Worm (Caenorhabditis elegans) whole organism, mixed stage, embryonic: ENCODE data around the gene lmd-4.

ENCODE experiments used
- M03D4.4 ChIP-seq: sonication (generic microtip); optimal IDR thresholded peaks from 2 replicates; lab custom pipeline; 2017; ENCODE audit warnings: mild to moderate bottlenecking, missing genetic modification characterization, missing compliant biosample characterization
- bed-3 ChIP-seq: fragments of 200-800 bp; sonication (Bioruptor generic); optimal IDR thresholded peaks from 3 replicates; lab custom pipeline; 2018; ENCODE audit warnings: mild to moderate bottlenecking, missing genetic modification characterization, moderate library complexity, missing compliant biosample characterization
- blmp-1 ChIP-seq: fragments of 150-350 bp; optimal IDR thresholded peaks from 2 replicates; lab custom pipeline; 2014; ENCODE audit warnings: missing biosample characterization, missing genetic modification characterization
- ceh-39 ChIP-seq: fragments of 150-350 bp; optimal IDR thresholded peaks from 2 replicates; lab custom pipeline; 2014; ENCODE audit warnings: missing biosample characterization, missing genetic modification characterization
- ceh-43 ChIP-seq: fragments of 200-800 bp; sonication (Bioruptor generic); optimal IDR thresholded peaks from 2 replicates; lab custom pipeline; 2018; ENCODE audit warnings: mild to moderate bottlenecking, missing genetic modification characterization, moderate library complexity, missing compliant biosample characterization
- ces-1 ChIP-seq: fragments of 150-350 bp; optimal IDR thresholded peaks from 2 replicates; lab custom pipeline; 2014; ENCODE audit warnings: missing biosample characterization, missing genetic modification reagents, missing genetic modification characterization
- cnd-1 ChIP-seq: fragments of 200-800 bp; sonication (Bioruptor generic); optimal IDR thresholded peaks from 2 replicates; lab custom pipeline; 2018; ENCODE audit warnings: mild to moderate bottlenecking, missing genetic modification characterization, missing compliant biosample characterization
- drap-1 ChIP-seq: fragments of 200-800 bp; sonication (Bioruptor generic); optimal IDR thresholded peaks from 3 replicates; lab custom pipeline; 2018; ENCODE audit warnings: mild to moderate bottlenecking, missing genetic modification characterization, missing compliant biosample characterization
- elt-1 ChIP-seq: sonication (generic microtip); optimal IDR thresholded peaks from 2 replicates; lab custom pipeline; 2017; ENCODE audit warnings: missing genetic modification characterization, mild to moderate bottlenecking, missing compliant biosample characterization, antibody characterized with exemption, moderate library complexity, borderline replicate concordance; ENCODE audit not compliant: insufficient read depth
- elt-3 ChIP-seq: fragments of 150-350 bp; optimal IDR thresholded peaks from 2 replicates; lab custom pipeline; 2014; ENCODE audit warnings: missing biosample characterization, missing genetic modification characterization
- hlh-1 ChIP-seq: fragments of 150-350 bp; optimal IDR thresholded peaks from 2 replicates; lab custom pipeline; 2014; ENCODE audit warnings: missing biosample characterization, missing genetic modification reagents, missing genetic modification characterization
- lin-13 ChIP-seq: fragments of 150-350 bp; optimal IDR thresholded peaks from 2 replicates; lab custom pipeline; 2014; ENCODE audit warnings: missing biosample characterization, missing genetic modification characterization
- lin-32 ChIP-seq: fragments of 200-800 bp; sonication (Bioruptor generic); optimal IDR thresholded peaks from 2 replicates; lab custom pipeline; 2018; ENCODE audit warnings: mild to moderate bottlenecking, missing genetic modification characterization, missing compliant biosample characterization
- lsy-2 ChIP-seq: fragments of 150-350 bp; optimal IDR thresholded peaks from 2 replicates; lab custom pipeline; 2014; ENCODE audit warnings: missing biosample characterization, missing genetic modification characterization
- mab-5 ChIP-seq: fragments of 150-350 bp; optimal IDR thresholded peaks from 2 replicates; lab custom pipeline; 2014; ENCODE audit warnings: missing biosample characterization, missing genetic modification characterization
- mep-1 ChIP-seq: fragments of 150-350 bp; optimal IDR thresholded peaks from 2 replicates; lab custom pipeline; 2017; ENCODE audit warnings: missing biosample characterization, missing genetic modification reagents, missing genetic modification characterization, inconsistent platforms
- mls-2 ChIP-seq: sonication (generic microtip); optimal IDR thresholded peaks from 2 replicates; lab custom pipeline; 2016; ENCODE audit warnings: mild to moderate bottlenecking, missing genetic modification characterization, moderate library complexity, missing compliant biosample characterization
- nhr-2 ChIP-seq: fragments of 150-350 bp; optimal IDR thresholded peaks from 2 replicates; lab custom pipeline; 2014; ENCODE audit warnings: missing biosample characterization, missing genetic modification characterization
- nhr-28 ChIP-seq: fragments of 150-350 bp; optimal IDR thresholded peaks from 2 replicates; lab custom pipeline; 2014; ENCODE audit warnings: missing biosample characterization, missing genetic modification characterization
- nhr-76 ChIP-seq: sonication (generic microtip); optimal IDR thresholded peaks from 2 replicates; lab custom pipeline; 2017; ENCODE audit warnings: missing biosample characterization, missing genetic modification characterization
- pha-4 ChIP-seq: fragments of 150-350 bp; optimal IDR thresholded peaks from 2 replicates; lab custom pipeline; 2018; ENCODE audit warnings: missing biosample characterization, missing genetic modification reagents, missing genetic modification characterization
- sem-2 ChIP-seq: fragments of 200-800 bp; sonication (Bioruptor generic); optimal IDR thresholded peaks from 2 replicates; lab custom pipeline; 2018; ENCODE audit warnings: mild to moderate bottlenecking, missing genetic modification characterization, missing compliant biosample characterization
- snpc-4 ChIP-seq: fragments of 150-350 bp; optimal IDR thresholded peaks from 2 replicates; lab custom pipeline; 2014; ENCODE audit warnings: missing biosample characterization, missing genetic modification characterization
- tbx-8 ChIP-seq: fragments of 200-800 bp; sonication (Bioruptor generic); optimal IDR thresholded peaks from 2 replicates; lab custom pipeline; 2018; ENCODE audit warnings: mild to moderate bottlenecking, missing genetic modification characterization, moderate library complexity, missing compliant biosample characterization
- unc-120 ChIP-seq: sonication (generic microtip); optimal IDR thresholded peaks from 2 replicates; lab custom pipeline; 2017; ENCODE audit warnings: missing genetic modification characterization, missing compliant biosample characterization; ENCODE audit not compliant: poor library complexity, severe bottlenecking
- unc-39 ChIP-seq: fragments of 150-350 bp; optimal IDR thresholded peaks from 2 replicates; lab custom pipeline; 2014; ENCODE audit warnings: missing biosample characterization, missing genetic modification characterization
- unc-62 ChIP-seq: fragments of 150-350 bp; optimal IDR thresholded peaks from 2 replicates; lab custom pipeline; 2014; ENCODE audit warnings: missing biosample characterization, missing genetic modification reagents, missing genetic modification characterization
- zip-8 ChIP-seq: fragments of 150-350 bp; optimal IDR thresholded peaks from 2 replicates; lab custom pipeline; 2014; ENCODE audit warnings: missing biosample characterization, missing genetic modification characterization
- ztf-11 ChIP-seq: fragments of 150-350 bp; optimal IDR thresholded peaks from 2 replicates; lab custom pipeline; 2014; ENCODE audit warnings: missing biosample characterization, missing genetic modification characterization

The lmd-4 gene

ce11 chrV:7357132-7357531 lies 36.3 kb upstream of the lmd-4 start, which contains the start of gene C03G6.6:
TSS of gene C03G6.6 (plus strand) at chrV:7357432.
- TF ChIP-seq nhr-28 = no peak

ce11 chrV:7356684-7357083 lies 35.9 kb upstream of the lmd-4 start, which contains the start of gene C03G6.21:
TSS of gene C03G6.21 (minus strand) at chrV:7356784.
- TF ChIP-seq elt-3 (tag; lab: Kevin White, UChicago) (no peak), hlh-1 (tag; lab: Kevin White, UChicago) (no peak), zip-8 (tag; lab: Kevin White, UChicago) (no peak), pha-4 (tag; lab: Kevin White, UChicago) (no peak), lin-13 (tag; lab: Kevin White, UChicago) (no peak), nhr-28 (no peak), nhr-76 (tag; lab: Kevin White, UChicago) (no peak), mls-2 (tag; lab: Kevin White, UChicago) (no peak), bed-3 (GFP tag; lab: Kevin White, UChicago) (no peak), ceh-39 (tag; lab: Kevin White, UChicago) (no peak), blmp-1 (tag; lab: Kevin White, UChicago) (no peak), unc-120 (no peak), nhr-2 (no peak), lsy-2 (tag; lab: Kevin White, UChicago) (no peak), snpc-4 (tag; lab: Kevin White, UChicago) (no peak), tbx-8 (GFP tag; lab: Kevin White, UChicago) (no peak)

DNA sequence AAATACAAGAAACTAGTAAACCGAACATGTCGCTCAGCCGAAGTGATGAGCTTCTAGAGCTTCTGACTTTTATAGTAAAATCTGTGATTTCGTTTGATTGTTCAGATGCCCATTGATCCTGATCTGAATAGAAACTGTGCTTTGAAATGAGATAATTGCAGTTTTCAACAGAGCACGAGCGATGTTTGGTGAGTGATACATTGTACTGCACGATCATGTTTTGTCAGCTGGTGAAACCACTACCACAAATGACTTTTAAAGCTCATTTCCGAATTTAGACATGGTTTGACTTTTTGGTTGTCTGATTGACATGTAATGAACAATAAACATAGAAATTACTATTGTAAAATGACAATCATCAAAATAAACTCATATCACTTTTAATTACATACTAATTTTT lies 34.7 kb upstream of the lmd-4 start, which contains the start of gene tag-293:
Gene tag-293, minus strand, starts transcription at position 101 of the 400 bp plus-strand sequence.
- no peak for TF ChIP-seq ces-1 (GFP tag; lab: Kevin White, UChicago)
- no peak for TF ChIP-seq zip-8 (tag; lab: Kevin White, UChicago)
- TF ChIP-seq drap-1 (GFP tag; lab: Kevin White, UChicago) = no peak
- no peak for TF ChIP-seq mab-5 (tag; lab: Kevin White, UChicago)
- TF ChIP-seq sem-2 (GFP tag; lab: Kevin White, UChicago) = no peak
- TF ChIP-seq nhr-2 = no peak
- no peak for TF ChIP-seq mep-1 (tag; lab: Kevin White, UChicago)
- no peak for TF ChIP-seq unc-62 (GFP tag; lab: Kevin White, UChicago)
- TF ChIP-seq blmp-1 (tag; lab: Kevin White, UChicago) = no peak
- no peak for TF ChIP-seq cnd-1
- no peak for TF ChIP-seq pha-4 (tag; lab: Kevin White, UChicago)
- TF ChIP-seq bed-3 (GFP tag; lab: Kevin White, UChicago) = no peak
- TF ChIP-seq ceh-43 (GFP tag; lab: Kevin White, UChicago) = no peak
- no peak for TF ChIP-seq lin-32 (GFP tag; lab: Kevin White, UChicago)
- TF ChIP-seq unc-120 = no peak

DNA sequence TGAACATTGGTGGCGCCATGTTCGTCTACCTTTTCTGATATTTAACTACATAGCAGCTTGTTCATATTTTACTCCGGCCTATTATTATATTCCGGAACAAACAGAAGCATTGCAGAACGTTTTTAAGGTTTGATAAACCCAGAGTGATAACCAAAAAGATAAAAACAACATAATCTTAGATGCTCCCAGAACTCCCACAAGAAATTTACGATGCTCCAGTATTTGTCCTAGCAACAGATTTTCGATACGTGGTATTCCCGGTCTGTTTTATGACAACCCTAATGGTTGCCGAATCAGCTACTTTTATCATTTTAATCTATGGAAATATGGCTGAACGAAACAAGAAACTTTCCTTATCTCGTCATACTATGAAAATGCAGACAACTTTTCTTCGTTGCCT lies 32.8 kb upstream of the lmd-4 start:
- no peak for TF ChIP-seq unc-62 (GFP tag; lab: Kevin White, UChicago)

ce11 chrV:7352186-7353053 lies 31.6 kb upstream of the lmd-4 start, which contains the start of the genes srh-231 and srh-275:
TSS of gene srh-231 (minus strand) at chrV:7352236.
TSS of gene srh-275 (plus strand) at chrV:7353003.
- TF ChIP-seq unc-39 (tag; lab: Kevin White, UChicago) (no peak), lin-13 (tag; lab: Kevin White, UChicago) (no peak), pha-4 (tag; lab: Kevin White, UChicago) (no peak), tbx-8 (GFP tag; lab: Kevin White, UChicago) (no peak), mls-2 (tag; lab: Kevin White, UChicago) (no peak), ztf-11 (tag; lab: Kevin White, UChicago) (no peak), M03D4.4 (no peak), bed-3 (GFP tag; lab: Kevin White, UChicago) (no peak), unc-120 (no peak), hlh-1 (tag; lab: Kevin White, UChicago) (no peak), mab-5 (tag; lab: Kevin White, UChicago) (no peak), mep-1 (tag; lab: Kevin White, UChicago) (no peak), nhr-2 (no peak), elt-1 (tag; lab: Kevin White, UChicago) (no peak), sem-2 (GFP tag; lab: Kevin White, UChicago) (no peak), drap-1 (GFP tag; lab: Kevin White, UChicago) (no peak), cnd-1 (no peak), lsy-2 (tag; lab: Kevin White, UChicago) (no peak)
